Fruit fly (Drosophila melanogaster) whole organism, embryonic: ENCODE measurements around the gene Cyp310a1.
A peak's percentile ranks its signal among the peaks of the same experiment; 100 is the strongest.

Experiments
- Atf-2 ChIP-seq: fragments of 200-800 bp; sonication (Bioruptor generic); optimal IDR thresholded peaks from 2 replicates; lab custom pipeline; 2016; ENCODE audit warnings: missing biosample characterization, missing genetic modification characterization
- Bgb ChIP-seq: fragments of 200-800 bp; sonication (Bioruptor generic); IDR thresholded peaks from 2 replicates; pipeline ENCODE4 v1.3.6; 2022; ENCODE audit warnings: missing biosample characterization, missing genetic modification characterization; ENCODE audit not compliant: partially characterized antibody
- CG12769 ChIP-seq: fragments of 200-800 bp; sonication (Bioruptor generic); optimal IDR thresholded peaks from 2 replicates; lab custom pipeline; 2019; ENCODE audit warnings: missing biosample characterization, mild to moderate bottlenecking, missing genetic modification characterization, moderate library complexity
- CG14441 ChIP-seq: fragments of 200-800 bp; sonication (Bioruptor generic); IDR thresholded peaks from 2 replicates; pipeline ENCODE4 v1.3.6; 2022; ENCODE audit warnings: missing biosample characterization, missing genetic modification characterization
- CG15011 ChIP-seq: fragments of 200-800 bp; sonication (Bioruptor generic); optimal IDR thresholded peaks from 3 replicates; lab custom pipeline; 2018; ENCODE audit warnings: missing biosample characterization, mild to moderate bottlenecking, missing genetic modification characterization
- CG1603 ChIP-seq: fragments of 200-800 bp; sonication (Bioruptor generic); optimal IDR thresholded peaks from 2 replicates; lab custom pipeline; 2019; ENCODE audit warnings: missing biosample characterization, mild to moderate bottlenecking, missing genetic modification characterization, moderate library complexity
- CG16815 ChIP-seq: fragments of 200-800 bp; sonication (Bioruptor generic); optimal IDR thresholded peaks from 3 replicates; lab custom pipeline; 2017; ENCODE audit warnings: missing biosample characterization, mild to moderate bottlenecking, missing genetic modification characterization
- CG16863 ChIP-seq: fragments of 200-800 bp; sonication (Bioruptor generic); optimal IDR thresholded peaks from 3 replicates; lab custom pipeline; 2016; ENCODE audit warnings: missing biosample characterization, missing genetic modification characterization
- CG2678 ChIP-seq: fragments of 200-800 bp; sonication (Bioruptor generic); optimal IDR thresholded peaks from 3 replicates; lab custom pipeline; 2019; ENCODE audit warnings: missing biosample characterization, mild to moderate bottlenecking, missing genetic modification characterization, moderate library complexity
- CG34422 ChIP-seq: fragments of 200-800 bp; sonication (Bioruptor generic); IDR thresholded peaks from 3 replicates; pipeline ENCODE4 v1.3.6; 2022; ENCODE audit warnings: missing biosample characterization, missing genetic modification characterization
- CG42726 ChIP-seq: fragments of 200-800 bp; sonication (Bioruptor generic); IDR thresholded peaks from 2 replicates; pipeline ENCODE4 v1.3.6; 2022; ENCODE audit warnings: missing biosample characterization, missing genetic modification characterization; ENCODE audit not compliant: partially characterized antibody
- CG4282 ChIP-seq: fragments of 200-800 bp; sonication (Bioruptor generic); optimal IDR thresholded peaks from 2 replicates; lab custom pipeline; 2016; ENCODE audit warnings: missing biosample characterization, missing genetic modification characterization
- CG6654 ChIP-seq: fragments of 200-800 bp; sonication (Bioruptor generic); optimal IDR thresholded peaks from 2 replicates; lab custom pipeline; 2017; ENCODE audit warnings: missing biosample characterization, mild to moderate bottlenecking, missing genetic modification characterization
- CG7928 ChIP-seq: fragments of 200-800 bp; sonication (Bioruptor generic); optimal IDR thresholded peaks from 2 replicates; lab custom pipeline; 2017; ENCODE audit warnings: missing biosample characterization, mild to moderate bottlenecking, missing genetic modification characterization
- CG8281 ChIP-seq: fragments of 200-800 bp; sonication (Bioruptor generic); optimal IDR thresholded peaks from 2 replicates; lab custom pipeline; 2018; ENCODE audit warnings: missing biosample characterization, mild to moderate bottlenecking, missing genetic modification characterization, moderate library complexity
- Camta ChIP-seq: fragments of 200-800 bp; sonication (Bioruptor generic); optimal IDR thresholded peaks from 2 replicates; lab custom pipeline; 2016; ENCODE audit warnings: missing biosample characterization, missing genetic modification characterization
- Dfd ChIP-seq, 2 experiments: fragments of >200 bp; optimal IDR thresholded peaks; 2 replicates each; lab custom pipeline; 2017; ENCODE audit warnings: missing biosample characterization in 2 of 2, missing genetic modification characterization in 2 of 2
- Doc2 ChIP-seq: fragments of 200-800 bp; sonication (Bioruptor generic); IDR thresholded peaks from 2 replicates; pipeline ENCODE4 v1.3.6; 2022; ENCODE audit warnings: missing biosample characterization, missing genetic modification characterization
- Gsc ChIP-seq: fragments of 200-800 bp; sonication (Bioruptor generic); IDR thresholded peaks from 2 replicates; pipeline ENCODE4 v1.3.6; 2022; ENCODE audit warnings: missing biosample characterization, missing genetic modification characterization
- HHEX ChIP-seq: fragments of 200-800 bp; sonication (Bioruptor generic); optimal IDR thresholded peaks from 3 replicates; lab custom pipeline; 2017; ENCODE audit warnings: missing biosample characterization, mild to moderate bottlenecking, missing genetic modification characterization, missing genetic modification reagents
- HLH3B ChIP-seq: fragments of 200-800 bp; sonication (Bioruptor generic); IDR thresholded peaks from 2 replicates; pipeline ENCODE4 v1.3.6; 2022; ENCODE audit warnings: missing biosample characterization, missing genetic modification characterization
- Hey ChIP-seq: fragments of 200-800 bp; sonication (Bioruptor generic); optimal IDR thresholded peaks from 3 replicates; lab custom pipeline; 2018; ENCODE audit warnings: missing biosample characterization, mild to moderate bottlenecking, missing genetic modification characterization
- Nf-YB ChIP-seq: fragments of 200-800 bp; sonication (Bioruptor generic); optimal IDR thresholded peaks from 3 replicates; lab custom pipeline; 2019; ENCODE audit warnings: missing biosample characterization, mild to moderate bottlenecking, missing genetic modification characterization, moderate library complexity
- Side ChIP-seq: fragments of 200-800 bp; sonication (Bioruptor generic); optimal IDR thresholded peaks from 2 replicates; lab custom pipeline; 2016; ENCODE audit warnings: missing biosample characterization, missing genetic modification characterization
- Six4 ChIP-seq: fragments of 200-800 bp; sonication (Bioruptor generic); optimal IDR thresholded peaks from 2 replicates; lab custom pipeline; 2016; ENCODE audit warnings: missing biosample characterization, missing genetic modification characterization
- TFAM ChIP-seq: fragments of 200-800 bp; sonication (Bioruptor generic); optimal IDR thresholded peaks from 2 replicates; lab custom pipeline; 2017; ENCODE audit warnings: missing biosample characterization, missing genetic modification characterization, inconsistent platforms
- ac ChIP-seq: fragments of 200-800 bp; sonication (Bioruptor generic); optimal IDR thresholded peaks from 3 replicates; lab custom pipeline; 2017; ENCODE audit warnings: missing biosample characterization, mild to moderate bottlenecking, missing genetic modification characterization
- ap ChIP-seq: fragments of 200-800 bp; sonication (Bioruptor generic); IDR thresholded peaks from 2 replicates; pipeline ENCODE4 v1.3.6; 2022; ENCODE audit warnings: missing biosample characterization, missing genetic modification characterization
- bab2 ChIP-seq: fragments of 200-800 bp; sonication (Bioruptor generic); optimal IDR thresholded peaks from 2 replicates; lab custom pipeline; 2016; ENCODE audit warnings: missing biosample characterization, missing genetic modification characterization
- cg ChIP-seq: fragments of 200-800 bp; sonication (Bioruptor generic); optimal IDR thresholded peaks from 3 replicates; lab custom pipeline; 2019; ENCODE audit warnings: missing biosample characterization, mild to moderate bottlenecking, missing genetic modification characterization, moderate library complexity
- chif ChIP-seq, 2 experiments: fragments of 200-800 bp; sonication (Bioruptor generic); optimal IDR thresholded peaks; 3 replicates each; lab custom pipeline; 2016; ENCODE audit warnings: missing biosample characterization in 2 of 2, missing genetic modification characterization in 2 of 2
- danr ChIP-seq: fragments of 200-800 bp; sonication (Bioruptor generic); IDR thresholded peaks from 2 replicates; pipeline ENCODE4 v1.3.6; 2022; ENCODE audit warnings: missing biosample characterization, missing genetic modification characterization
- dimm ChIP-seq: fragments of 200-800 bp; sonication (Bioruptor generic); IDR thresholded peaks from 2 replicates; pipeline ENCODE4 v1.3.6; 2022; ENCODE audit warnings: missing biosample characterization, missing genetic modification characterization
- dmrt11E ChIP-seq: fragments of 200-800 bp; sonication (Bioruptor generic); optimal IDR thresholded peaks from 3 replicates; lab custom pipeline; 2018; ENCODE audit warnings: missing biosample characterization, mild to moderate bottlenecking, missing genetic modification characterization, moderate library complexity
- dpn ChIP-seq, 2 experiments: fragments of 200-800 bp; sonication (Bioruptor generic); optimal IDR thresholded peaks; 3 replicates each; lab custom pipeline; 2016; ENCODE audit warnings: missing biosample characterization in 2 of 2, missing genetic modification characterization in 2 of 2
- fd102C ChIP-seq: fragments of 200-800 bp; sonication (Bioruptor generic); optimal IDR thresholded peaks from 2 replicates; lab custom pipeline; 2018; ENCODE audit warnings: missing biosample characterization, mild to moderate bottlenecking, missing genetic modification characterization, moderate library complexity
- fd96Cb ChIP-seq: fragments of 200-800 bp; sonication (Bioruptor generic); optimal IDR thresholded peaks from 2 replicates; lab custom pipeline; 2018; ENCODE audit warnings: missing biosample characterization, mild to moderate bottlenecking, missing genetic modification characterization, moderate library complexity
- gfzf ChIP-seq: fragments of 200-800 bp; sonication (Bioruptor generic); optimal IDR thresholded peaks from 2 replicates; lab custom pipeline; 2016; ENCODE audit warnings: missing biosample characterization, mild to moderate bottlenecking, missing genetic modification characterization, moderate library complexity
- hkb ChIP-seq, 2 experiments: fragments of 200-800 bp in 1 of 2; fragments of >200 bp in 1 of 2; sonication (Bioruptor generic) in 1 of 2; IDR thresholded peaks in 1 of 2; optimal IDR thresholded peaks in 1 of 2; 2 replicates each; pipeline versions ENCODE4 v1.3.6 to Lab custom; 2017 to 2022; ENCODE audit warnings: missing biosample characterization in 1 of 2, missing genetic modification characterization in 1 of 2
- klu ChIP-seq: fragments of 200-800 bp; sonication (Bioruptor generic); IDR thresholded peaks from 2 replicates; pipeline ENCODE4 v1.3.6; 2022; ENCODE audit warnings: missing biosample characterization, missing genetic modification characterization
- lov ChIP-seq, 2 experiments: fragments of 200-800 bp in 1 of 2; fragments of >200 bp in 1 of 2; sonication (Bioruptor generic) in 1 of 2; IDR thresholded peaks in 1 of 2; optimal IDR thresholded peaks in 1 of 2; 2 replicates in 1 of 2; 3 replicates in 1 of 2; pipeline versions ENCODE4 v1.3.6 to Lab custom; 2017 to 2022; ENCODE audit warnings: missing biosample characterization in 1 of 2, missing genetic modification characterization in 1 of 2
- nerfin-2 ChIP-seq: fragments of 200-800 bp; sonication (Bioruptor generic); IDR thresholded peaks from 2 replicates; pipeline ENCODE4 v1.3.6; 2022; ENCODE audit warnings: missing biosample characterization, missing genetic modification characterization; ENCODE audit not compliant: partially characterized antibody
- phol ChIP-seq: fragments of 200-800 bp; sonication (Bioruptor generic); optimal IDR thresholded peaks from 3 replicates; lab custom pipeline; 2018; ENCODE audit warnings: missing biosample characterization, mild to moderate bottlenecking, missing genetic modification characterization, moderate library complexity
- sens ChIP-seq: fragments of 200-800 bp; sonication (Bioruptor generic); peaks from one replicate; lab custom pipeline; 2016; ENCODE audit warnings: missing biosample characterization, missing genetic modification characterization
- slp2 ChIP-seq: fragments of 200-800 bp; sonication (Bioruptor generic); optimal IDR thresholded peaks from 2 replicates; lab custom pipeline; 2016; ENCODE audit warnings: missing biosample characterization, missing genetic modification characterization
- unc-4 ChIP-seq: fragments of 200-800 bp; sonication (Bioruptor generic); IDR thresholded peaks from 2 replicates; pipeline ENCODE4 v1.3.6; 2022; ENCODE audit warnings: missing biosample characterization, missing genetic modification characterization; ENCODE audit not compliant: partially characterized antibody
- vvl ChIP-seq: fragments of 200-800 bp; sonication (Bioruptor generic); IDR thresholded peaks from 2 replicates; pipeline ENCODE4 v1.3.6; 2022; ENCODE audit warnings: missing biosample characterization, missing genetic modification characterization
- zen2 ChIP-seq: fragments of 200-800 bp; sonication (Bioruptor generic); IDR thresholded peaks from 3 replicates; pipeline ENCODE4 v1.3.6; 2022; ENCODE audit warnings: missing biosample characterization, missing genetic modification characterization; ENCODE audit not compliant: partially characterized antibody
- zfh2 ChIP-seq: fragments of 200-800 bp; sonication (Bioruptor generic); optimal IDR thresholded peaks from 2 replicates; lab custom pipeline; 2016; ENCODE audit warnings: missing biosample characterization, missing genetic modification characterization

The Cyp310a1 gene

DNA sequence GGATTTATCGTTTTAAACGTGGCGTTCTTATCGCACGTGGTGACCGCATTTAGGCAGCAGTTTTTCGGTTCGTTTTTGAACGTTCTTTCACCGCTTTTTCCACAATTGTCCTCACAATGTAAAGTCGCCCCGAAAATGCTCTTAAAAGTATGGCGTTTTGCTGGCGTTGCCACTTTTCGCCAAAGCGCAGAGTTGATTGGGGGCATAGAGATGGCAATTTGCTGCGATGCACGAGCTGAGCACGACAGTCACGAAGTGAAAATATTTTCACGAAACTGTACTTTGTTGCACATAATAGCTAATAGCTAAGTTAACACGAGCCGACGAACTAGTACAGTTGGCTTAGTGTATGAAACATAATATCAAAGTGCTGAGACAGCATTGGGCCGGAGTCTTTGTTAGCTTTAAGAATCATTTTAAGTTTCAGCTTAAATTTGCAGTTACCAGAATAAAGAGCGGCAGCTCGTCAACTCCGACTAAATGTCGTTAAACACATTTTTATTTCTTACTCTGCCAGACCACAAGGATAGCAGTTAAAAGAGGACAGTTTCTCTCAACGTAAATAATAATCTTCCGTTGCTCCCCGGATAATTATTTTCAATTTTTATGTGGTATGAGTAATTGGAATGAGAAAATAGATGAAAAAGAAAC, 36.0 kb upstream of the Cyp310a1 start, which contains the start of gene msl-1 (continued):
- TF ChIP-seq CG4282 (GFP tag; lab: Kevin White, UChicago) (no peak), zen2 (peak; percentile 95), Dfd (GFP tag; optimal IDR thresholded peaks at IDR 0.05; lab: Kevin White, UChicago) (no peak), CG16815 (GFP tag; lab: Kevin White, UChicago) (no peak), bab2 (GFP tag; lab: Kevin White, UChicago) (no peak), CG6654 (GFP tag; lab: Kevin White, UChicago) (no peak), chif (GFP tag; optimal IDR thresholded peaks at IDR 0.05; lab: Kevin White, UChicago) (peak; percentile 1 to 9), ac (GFP tag; lab: Kevin White, UChicago) (no peak), Side (peak; percentile 2), dimm (no peak), gfzf (GFP tag; lab: Kevin White, UChicago) (peak; percentile 36), dpn (GFP tag; optimal IDR thresholded peaks at IDR 0.05; lab: Kevin White, UChicago) (peak; percentile 22 to 41), Six4 (GFP tag; lab: Kevin White, UChicago) (no peak), fd96Cb (tag; lab: Kevin White, UChicago) (no peak), CG8281 (tag; lab: Kevin White, UChicago) (no peak), Nf-YB (GFP tag; lab: Kevin White, UChicago) (no peak), Atf-2 (GFP tag; lab: Kevin White, UChicago) (peak; percentile 12), danr (GFP tag; lab: Robert Waterston, UW) (no peak), phol (tag; lab: Kevin White, UChicago) (peak; percentile 96), lov (optimal IDR thresholded peaks at IDR 0.05; lab: Kevin White, UChicago) (no peak), lov (GFP tag; IDR thresholded peaks at IDR 0.05; lab: Robert Waterston, UW) (0 out of 3 replicates have a peak, but pooled peaks have one; percentile 5), dmrt11E (no peak), CG15011 (GFP tag; lab: Kevin White, UChicago) (no peak), HLH3B (no peak), Camta (GFP tag; lab: Kevin White, UChicago) (no peak), Hey (tag; lab: Kevin White, UChicago) (no peak), CG1603 (tag; lab: Kevin White, UChicago) (peak; percentile 75), TFAM (GFP tag; lab: Kevin White, UChicago) (no peak), CG16863 (GFP tag; lab: Kevin White, UChicago) (no peak), CG7928 (GFP tag; lab: Kevin White, UChicago) (no peak), vvl (GFP tag; lab: Robert Waterston, UW) (peak; percentile 48; the same call in 1 of the 2 replicates), CG34422 (GFP tag; lab: Robert Waterston, UW) (peak; percentile 74; the same call in 2 of the 3 replicates), ap (no peak), nerfin-2 (GFP tag; lab: Robert Waterston, UW) (peak; percentile 90), CG2678 (tag; lab: Kevin White, UChicago) (no peak), cg (GFP tag; lab: Kevin White, UChicago) (no peak), klu (GFP tag; lab: Robert Waterston, UW) (no peak), Bgb (GFP tag; lab: Robert Waterston, UW) (peak; percentile 98), Doc2 (GFP tag; lab: Robert Waterston, UW) (no peak), hkb (optimal IDR thresholded peaks at IDR 0.05; lab: Kevin White, UChicago) (no peak), hkb (GFP tag; IDR thresholded peaks at IDR 0.05; lab: Robert Waterston, UW) (no peak), Gsc (GFP tag; lab: Robert Waterston, UW) (no peak), slp2 (no peak), zfh2 (GFP tag; lab: Kevin White, UChicago) (peak; percentile 55), HHEX (GFP tag; lab: Kevin White, UChicago) (no peak), CG12769 (tag; lab: Kevin White, UChicago) (no peak), CG42726 (peak; percentile 99), unc-4 (GFP tag; lab: Robert Waterston, UW) (peak; percentile 77), sens (GFP tag; lab: Kevin White, UChicago) (peak; percentile 34), CG14441 (GFP tag; lab: Robert Waterston, UW) (no peak), fd102C (GFP tag; lab: Kevin White, UChicago) (no peak)
